Worm (Caenorhabditis elegans): Measurements from ENCODE around the gene T16G12.13.

DNA sequence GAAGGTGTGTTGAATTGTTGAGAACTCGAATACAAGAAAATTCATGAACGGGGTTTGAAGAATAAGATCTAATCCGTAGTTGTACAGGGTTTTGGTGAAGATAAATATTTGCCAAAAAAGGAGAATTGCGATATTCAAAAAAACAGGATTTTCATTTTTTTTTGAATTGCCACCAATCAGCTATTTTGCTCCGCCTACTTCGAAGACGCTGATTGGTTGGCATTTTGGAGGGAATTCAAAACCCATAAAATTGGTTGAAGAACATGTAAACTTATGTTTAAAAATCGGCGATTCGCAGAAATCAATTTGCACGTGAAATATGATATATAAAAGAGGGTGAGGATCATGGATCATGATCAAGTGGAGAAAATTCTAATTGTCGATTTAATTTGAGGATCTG lies 15.4 kb downstream of the T16G12.13 start:
- TF ChIP-seq ztf-4 (tag; optimal IDR thresholded peaks at IDR 0.05) (no peak), mab-5 (tag; optimal IDR thresholded peaks at IDR 0.05) (no peak)

Measured in whole organism, L2 larva.